Worm (Caenorhabditis elegans) whole organism, L4 larva: ENCODE data around the gene C13C4.7.
A peak's percentile ranks its signal among the peaks of the same experiment; 100 is the strongest.

Experiments
- D1046.2 ChIP-seq: fragments of 200-800 bp; sonication (Bioruptor generic); IDR thresholded peaks from 2 replicates; pipeline ENCODE4 v1.3.6; 2022; ENCODE audit warnings: missing genetic modification characterization, missing compliant biosample characterization
- Y105C5A.15 ChIP-seq: fragments of 200-800 bp; sonication (Bioruptor generic); IDR thresholded peaks from 2 replicates; pipeline ENCODE4 v1.3.6; 2022; ENCODE audit warnings: missing genetic modification characterization, missing compliant biosample characterization
- aha-1 ChIP-seq: fragments of 150-350 bp; peaks from one replicate; lab custom pipeline; 2014; ENCODE audit warnings: missing biosample characterization, missing genetic modification characterization
- aly-2 ChIP-seq: sonication (generic microtip); optimal IDR thresholded peaks from 2 replicates; lab custom pipeline; 2018; ENCODE audit warnings: missing biosample characterization, missing genetic modification characterization
- ceh-20 ChIP-seq: fragments of 200-800 bp; sonication (Bioruptor generic); IDR thresholded peaks from 2 replicates; pipeline ENCODE4 v1.3.6; 2022; ENCODE audit warnings: missing genetic modification reagents, missing genetic modification characterization, missing compliant biosample characterization
- ceh-44 ChIP-seq: fragments of 200-800 bp; sonication (Bioruptor generic); IDR thresholded peaks from 2 replicates; pipeline ENCODE4 v1.3.6; 2022; ENCODE audit warnings: missing genetic modification reagents, missing genetic modification characterization, missing compliant biosample characterization
- cey-2 ChIP-seq: sonication (generic microtip); optimal IDR thresholded peaks from 3 replicates; lab custom pipeline; 2017; ENCODE audit warnings: missing genetic modification characterization, mild to moderate bottlenecking, missing compliant biosample characterization, antibody characterized with exemption, borderline replicate concordance; ENCODE audit not compliant: insufficient read depth
- daf-16 ChIP-seq, 3 experiments: sonication (generic microtip); optimal IDR thresholded peaks; 2 replicates each; lab custom pipeline; 2016 to 2017; ENCODE audit warnings: missing genetic modification characterization in 3 of 3, missing genetic modification reagents in 3 of 3, mild to moderate bottlenecking in 2 of 3, missing compliant biosample characterization in 2 of 3, missing biosample characterization in 1 of 3, moderate library complexity in 1 of 3
- dmd-6 ChIP-seq: fragments of 200-800 bp; sonication (Bioruptor generic); IDR thresholded peaks from 2 replicates; pipeline ENCODE4 v1.3.6; 2022; ENCODE audit warnings: missing genetic modification reagents, missing genetic modification characterization, missing compliant biosample characterization
- dmd-9 ChIP-seq: fragments of 200-800 bp; sonication (Bioruptor generic); IDR thresholded peaks from 2 replicates; pipeline ENCODE4 v1.3.6; 2022; ENCODE audit warnings: missing genetic modification reagents, missing genetic modification characterization, missing compliant biosample characterization
- dve-1 ChIP-seq: sonication (generic microtip); optimal IDR thresholded peaks from 2 replicates; lab custom pipeline; 2017; ENCODE audit warnings: antibody characterized with exemption, mild to moderate bottlenecking, missing genetic modification characterization, missing compliant biosample characterization; ENCODE audit not compliant: insufficient read depth
- egl-43 ChIP-seq: fragments of 200-800 bp; sonication (Bioruptor generic); IDR thresholded peaks from 2 replicates; pipeline ENCODE4 v1.3.6; 2022; ENCODE audit warnings: missing genetic modification reagents, missing genetic modification characterization, missing compliant biosample characterization
- hif-1 ChIP-seq, 2 experiments: sonication (generic microtip); optimal IDR thresholded peaks; 2 replicates each; lab custom pipeline; 2016 to 2017; ENCODE audit warnings: missing compliant biosample characterization in 2 of 2, missing genetic modification characterization in 2 of 2, missing genetic modification reagents in 2 of 2, missing genotype in 2 of 2, mild to moderate bottlenecking in 1 of 2
- hmg-1.1 ChIP-seq: fragments of 200-800 bp; sonication (Bioruptor generic); IDR thresholded peaks from 2 replicates; pipeline ENCODE4 v1.3.6; 2022; ENCODE audit warnings: missing genetic modification reagents, missing genetic modification characterization, missing compliant biosample characterization
- jun-1 ChIP-seq: fragments of 150-350 bp; optimal IDR thresholded peaks from 2 replicates; lab custom pipeline; 2014; ENCODE audit warnings: missing biosample characterization, missing genetic modification reagents, missing genetic modification characterization
- lin-38 ChIP-seq: fragments of 200-800 bp; sonication (Bioruptor generic); IDR thresholded peaks from 2 replicates; pipeline ENCODE4 v1.3.6; 2022; ENCODE audit warnings: missing genetic modification reagents, missing genetic modification characterization, missing compliant biosample characterization
- lsy-2 ChIP-seq, 2 experiments: fragments of 150-350 bp in 1 of 2; sonication (generic microtip) in 1 of 2; optimal IDR thresholded peaks; 2 replicates each; lab custom pipeline; 2014 to 2017; ENCODE audit warnings: missing biosample characterization in 2 of 2, missing genetic modification characterization in 2 of 2
- madf-9 ChIP-seq: fragments of 200-800 bp; sonication (Bioruptor generic); conservative IDR thresholded peaks from 2 replicates; pipeline ENCODE4 v1.3.6; 2022; ENCODE audit warnings: missing genetic modification reagents, missing genetic modification characterization, missing compliant biosample characterization
- mdl-1 ChIP-seq, 2 experiments: fragments of 150-350 bp in 1 of 2; sonication (generic microtip) in 1 of 2; optimal IDR thresholded peaks; 2 replicates each; lab custom pipeline; 2014 to 2017; ENCODE audit warnings: missing biosample characterization in 2 of 2, missing genetic modification characterization in 2 of 2
- mdt-29 ChIP-seq: fragments of 200-800 bp; sonication (Bioruptor generic); IDR thresholded peaks from 2 replicates; pipeline ENCODE4 v1.3.6; 2022; ENCODE audit warnings: missing genetic modification reagents, missing genetic modification characterization, missing compliant biosample characterization
- mep-1 ChIP-seq: fragments of 150-350 bp; sonication (generic microtip); optimal IDR thresholded peaks from 3 replicates; lab custom pipeline; 2014; ENCODE audit warnings: missing biosample characterization, missing genetic modification characterization
- mxl-3 ChIP-seq: fragments of 200-800 bp; sonication (Bioruptor generic); optimal IDR thresholded peaks from 2 replicates; lab custom pipeline; 2018; ENCODE audit warnings: mild to moderate bottlenecking, missing genetic modification characterization, missing compliant biosample characterization
- nhr-28 ChIP-seq: fragments of 150-350 bp; optimal IDR thresholded peaks from 2 replicates; lab custom pipeline; 2014; ENCODE audit warnings: missing biosample characterization, missing genetic modification characterization
- nhr-6 ChIP-seq: fragments of 150-350 bp; optimal IDR thresholded peaks from 2 replicates; lab custom pipeline; 2014; ENCODE audit warnings: missing biosample characterization, missing genetic modification characterization
- pqm-1 ChIP-seq: sonication (generic microtip); optimal IDR thresholded peaks from 2 replicates; lab custom pipeline; 2017; ENCODE audit warnings: missing biosample characterization, missing genetic modification characterization
- saeg-2 ChIP-seq: fragments of 200-800 bp; sonication (Bioruptor generic); IDR thresholded peaks from 2 replicates; pipeline ENCODE4 v1.3.6; 2022; ENCODE audit warnings: missing genetic modification reagents, missing genetic modification characterization, missing compliant biosample characterization
- sdz-12 ChIP-seq: fragments of 200-800 bp; sonication (Bioruptor generic); optimal IDR thresholded peaks from 2 replicates; lab custom pipeline; 2018; ENCODE audit warnings: mild to moderate bottlenecking, missing genetic modification characterization, missing compliant biosample characterization
- set-16 ChIP-seq: fragments of 200-800 bp; sonication (Bioruptor generic); IDR thresholded peaks from 2 replicates; pipeline ENCODE4 v1.3.6; 2022; ENCODE audit warnings: missing genetic modification reagents, missing genetic modification characterization, missing compliant biosample characterization
- tag-97 ChIP-seq: fragments of 200-800 bp; sonication (Bioruptor generic); IDR thresholded peaks from 2 replicates; pipeline ENCODE4 v1.3.6; 2022; ENCODE audit warnings: missing genetic modification characterization, missing compliant biosample characterization
- vab-7 ChIP-seq: fragments of 200-800 bp; sonication (Bioruptor generic); IDR thresholded peaks from 2 replicates; pipeline ENCODE4 v1.3.6; 2022; ENCODE audit warnings: missing genetic modification reagents, missing genetic modification characterization, missing compliant biosample characterization
- zag-1 ChIP-seq: fragments of 150-350 bp; optimal IDR thresholded peaks from 2 replicates; lab custom pipeline; 2014; ENCODE audit warnings: missing biosample characterization, missing genetic modification characterization
- zip-11 ChIP-seq: fragments of 200-800 bp; sonication (Bioruptor generic); IDR thresholded peaks from 2 replicates; pipeline ENCODE4 v1.3.6; 2022; ENCODE audit warnings: missing genetic modification characterization, missing compliant biosample characterization
- ztf-11 ChIP-seq: fragments of 150-350 bp; optimal IDR thresholded peaks from 2 replicates; lab custom pipeline; 2014; ENCODE audit warnings: missing biosample characterization, missing genetic modification characterization

Gene C13C4.7

ce11 chrV:12106841-12107240 lies 13.4 kb downstream of the C13C4.7 start, which contains the start of gene nhr-136:
nhr-136 (plus strand) TSS chrV:12107141.
- TF ChIP-seq mxl-3 (GFP tag; lab: Kevin White, UChicago) (peak; percentile 39), daf-16 (GFP tag; optimal IDR thresholded peaks at IDR 0.05; lab: Kevin White, UChicago) (no peak), daf-16 (tag; optimal IDR thresholded peaks at IDR 0.05; lab: Kevin White, UChicago) (peak; percentile 5), lin-38 (GFP tag; lab: Robert Waterston, UW) (no peak), ceh-44 (GFP tag; lab: Robert Waterston, UW) (no peak), set-16 (GFP tag; lab: Robert Waterston, UW) (no peak), dve-1 (peak; percentile 26), nhr-28 (peak; percentile 42), zag-1 (tag; lab: Kevin White, UChicago) (no peak), jun-1 (tag; lab: Kevin White, UChicago) (no peak), mdt-29 (GFP tag; lab: Robert Waterston, UW) (no peak), tag-97 (GFP tag; lab: Robert Waterston, UW) (no peak), mdl-1 (tag; optimal IDR thresholded peaks at IDR 0.05; lab: Kevin White, UChicago) (no peak), saeg-2 (GFP tag; lab: Robert Waterston, UW) (no peak), madf-9 (GFP tag; lab: Robert Waterston, UW) (no peak), vab-7 (GFP tag; lab: Robert Waterston, UW) (no peak), egl-43 (GFP tag; lab: Robert Waterston, UW) (no peak), dmd-9 (GFP tag; lab: Robert Waterston, UW) (no peak), aha-1 (tag; lab: Kevin White, UChicago) (no peak), cey-2 (tag; lab: Kevin White, UChicago) (no peak), nhr-6 (tag; lab: Kevin White, UChicago) (no peak), Y105C5A.15 (GFP tag; lab: Robert Waterston, UW) (no peak)

- TF ChIP-seq ztf-11 (tag; lab: Kevin White, UChicago) = no peak
- peak; percentile 19 for TF ChIP-seq nhr-28
- no peak for TF ChIP-seq zip-11 (GFP tag; lab: Robert Waterston, UW)
- TF ChIP-seq aha-1 (tag; lab: Kevin White, UChicago) = peak; percentile 67
- no peak for TF ChIP-seq sdz-12 (GFP tag; lab: Kevin White, UChicago)
- TF ChIP-seq, all 104 proteins: peak for 2
Measured at ce11 chrV:12103920-12104319, 16.4 kb downstream of the C13C4.7 start, which contains the start of gene nhr-153. nhr-153 (plus strand) TSS chrV:12104220.

- TF ChIP-seq daf-16 (GFP tag; optimal IDR thresholded peaks at IDR 0.05; lab: Kevin White, UChicago) (no peak), daf-16 (tag; optimal IDR thresholded peaks at IDR 0.05; lab: Kevin White, UChicago) (peak; percentile 33), lsy-2 (tag; optimal IDR thresholded peaks at IDR 0.05; lab: Kevin White, UChicago) (peak in 1 of 2 experiments; percentile 49), ceh-44 (GFP tag; lab: Robert Waterston, UW) (no peak), D1046.2 (GFP tag; lab: Robert Waterston, UW) (no peak), nhr-6 (tag; lab: Kevin White, UChicago) (peak; percentile 81), hmg-1.1 (GFP tag; lab: Robert Waterston, UW) (peak; percentile 52; the same call in 1 of the 2 replicates), hif-1 (tag; optimal IDR thresholded peaks at IDR 0.05; lab: Kevin White, UChicago) (peak in 1 of 2 experiments; percentile 62), nhr-28 (peak; percentile 39), dve-1 (peak; percentile 48), pqm-1 (tag; lab: Kevin White, UChicago) (peak; percentile 4), aha-1 (tag; lab: Kevin White, UChicago) (peak; percentile 52), aly-2 (tag; lab: Kevin White, UChicago) (no peak), ceh-20 (GFP tag; lab: Robert Waterston, UW) (no peak), mep-1 (tag; lab: Kevin White, UChicago) (peak; percentile 20), dmd-6 (GFP tag; lab: Robert Waterston, UW) (peak; percentile 6; the same call in 1 of the 2 replicates)
- TF ChIP-seq, all 104 proteins: peak for 11
Measured at ce11 chrV:12100794-12101343, 19.4 kb downstream of the C13C4.7 start, which contains the start of gene nhr-154. nhr-154 (plus strand) TSS chrV:12101293.
